Fruit fly (Drosophila melanogaster) whole organism, embryonic: Measurements from ENCODE around the gene CG10194.

ENCODE experiments used
- Abd-B ChIP-seq: fragments of 200-800 bp; sonication (Bioruptor generic); optimal IDR thresholded peaks from 2 replicates; lab custom pipeline; 2018; ENCODE audit warnings: missing biosample characterization, mild to moderate bottlenecking, missing genetic modification characterization, moderate library complexity
- Antp ChIP-seq: fragments of 200-800 bp; sonication (Bioruptor generic); optimal IDR thresholded peaks from 3 replicates; lab custom pipeline; 2016; ENCODE audit warnings: missing biosample characterization, missing genetic modification characterization
- Asciz ChIP-seq: fragments of 200-800 bp; sonication (Bioruptor generic); optimal IDR thresholded peaks from 2 replicates; lab custom pipeline; 2017; ENCODE audit warnings: missing biosample characterization, mild to moderate bottlenecking, missing genetic modification characterization, missing genetic modification reagents
- Blimp-1 ChIP-seq: fragments of 200-800 bp; sonication (Bioruptor generic); optimal IDR thresholded peaks from 3 replicates; lab custom pipeline; 2018; ENCODE audit warnings: missing biosample characterization, missing genetic modification characterization, mild to moderate bottlenecking, moderate library complexity, missing genetic modification reagents
- CG10267 ChIP-seq: fragments of 200-800 bp; sonication (Bioruptor generic); optimal IDR thresholded peaks from 2 replicates; lab custom pipeline; 2018; ENCODE audit warnings: missing biosample characterization, mild to moderate bottlenecking, missing genetic modification characterization, moderate library complexity
- CG11504 ChIP-seq: fragments of 200-800 bp; sonication (Bioruptor generic); optimal IDR thresholded peaks from 3 replicates; lab custom pipeline; 2019; ENCODE audit warnings: missing biosample characterization, mild to moderate bottlenecking, missing genetic modification characterization, moderate library complexity
- CG12155 ChIP-seq: fragments of 200-800 bp; sonication (Bioruptor generic); optimal IDR thresholded peaks from 3 replicates; lab custom pipeline; 2016; ENCODE audit warnings: missing biosample characterization, missing genetic modification characterization
- CG12391 ChIP-seq: fragments of 200-800 bp; sonication (Bioruptor generic); optimal IDR thresholded peaks from 3 replicates; lab custom pipeline; 2018; ENCODE audit warnings: missing biosample characterization, mild to moderate bottlenecking, missing genetic modification characterization, moderate library complexity
- CG13287 ChIP-seq: fragments of 200-800 bp; sonication (Bioruptor generic); IDR thresholded peaks from 2 replicates; pipeline ENCODE4 v1.3.6; 2022; ENCODE audit warnings: missing biosample characterization, missing genetic modification characterization; ENCODE audit not compliant: partially characterized antibody
- CG14965 ChIP-seq: fragments of 200-800 bp; sonication (Bioruptor generic); optimal IDR thresholded peaks from 2 replicates; lab custom pipeline; 2016; ENCODE audit warnings: missing biosample characterization, missing genetic modification characterization, borderline replicate concordance
- CG1602 ChIP-seq: fragments of 200-800 bp; sonication (Bioruptor generic); optimal IDR thresholded peaks from 3 replicates; lab custom pipeline; 2016; ENCODE audit warnings: missing biosample characterization, missing genetic modification characterization
- CG17186 ChIP-seq: fragments of 200-800 bp; sonication (Bioruptor generic); optimal IDR thresholded peaks from 3 replicates; lab custom pipeline; 2017; ENCODE audit warnings: missing biosample characterization, missing genetic modification reagents, missing genetic modification characterization
- CG17359 ChIP-seq: fragments of 200-800 bp; sonication (Bioruptor generic); optimal IDR thresholded peaks from 3 replicates; lab custom pipeline; 2018; ENCODE audit warnings: missing biosample characterization, mild to moderate bottlenecking, missing genetic modification characterization, moderate library complexity
- CG2712 ChIP-seq: fragments of 200-800 bp; optimal IDR thresholded peaks from 3 replicates; lab custom pipeline; 2019; ENCODE audit warnings: missing biosample characterization, mild to moderate bottlenecking, missing genetic modification characterization, moderate library complexity
- CG30403 ChIP-seq: fragments of 200-800 bp; sonication (Bioruptor generic); optimal IDR thresholded peaks from 3 replicates; lab custom pipeline; 2016; ENCODE audit warnings: missing biosample characterization, missing genetic modification characterization
- CG32767 ChIP-seq: fragments of 200-800 bp; sonication (Bioruptor generic); IDR thresholded peaks from 2 replicates; pipeline ENCODE4 v1.3.6; 2022; ENCODE audit warnings: missing biosample characterization, missing genetic modification characterization
- CG4424 ChIP-seq: fragments of 200-800 bp; sonication (Bioruptor generic); optimal IDR thresholded peaks from 3 replicates; lab custom pipeline; 2016; ENCODE audit warnings: missing biosample characterization, missing genetic modification characterization
- CG5953 ChIP-seq: fragments of 200-800 bp; sonication (Bioruptor generic); IDR thresholded peaks from 2 replicates; pipeline ENCODE4 v1.3.6; 2022; ENCODE audit warnings: missing biosample characterization, missing genetic modification characterization
- CG7271 ChIP-seq: fragments of 200-800 bp; sonication (Bioruptor generic); optimal IDR thresholded peaks from 2 replicates; lab custom pipeline; 2018; ENCODE audit warnings: missing biosample characterization, mild to moderate bottlenecking, missing genetic modification characterization, moderate library complexity
- CG9727 ChIP-seq: fragments of 200-800 bp; sonication (Bioruptor generic); optimal IDR thresholded peaks from 3 replicates; lab custom pipeline; 2017; ENCODE audit warnings: missing biosample characterization, mild to moderate bottlenecking, missing genetic modification characterization
- CoRest ChIP-seq: fragments of 200-800 bp; sonication (Bioruptor generic); optimal IDR thresholded peaks from 3 replicates; lab custom pipeline; 2018; ENCODE audit warnings: missing biosample characterization, mild to moderate bottlenecking, missing genetic modification characterization, moderate library complexity
- HLH3B ChIP-seq: fragments of 200-800 bp; sonication (Bioruptor generic); IDR thresholded peaks from 2 replicates; pipeline ENCODE4 v1.3.6; 2022; ENCODE audit warnings: missing biosample characterization, missing genetic modification characterization
- Hr3 ChIP-seq: fragments of 200-800 bp; sonication (Bioruptor generic); optimal IDR thresholded peaks from 3 replicates; lab custom pipeline; 2016; ENCODE audit warnings: missing biosample characterization, missing genetic modification characterization
- Oaz ChIP-seq: fragments of 200-800 bp; sonication (Bioruptor generic); IDR thresholded peaks from 2 replicates; pipeline ENCODE4 v1.3.6; 2022; ENCODE audit warnings: missing biosample characterization, missing genetic modification characterization
- Pdp1 ChIP-seq, 2 experiments: fragments of 200-800 bp; sonication (Bioruptor generic); optimal IDR thresholded peaks; 3 replicates each; lab custom pipeline; 2016; ENCODE audit warnings: missing biosample characterization in 2 of 2, missing genetic modification characterization in 2 of 2, mild to moderate bottlenecking in 1 of 2, moderate library complexity in 1 of 2
- Side ChIP-seq: fragments of 200-800 bp; sonication (Bioruptor generic); optimal IDR thresholded peaks from 2 replicates; lab custom pipeline; 2016; ENCODE audit warnings: missing biosample characterization, missing genetic modification characterization
- Sox100B ChIP-seq: fragments of 200-800 bp; sonication (Bioruptor generic); optimal IDR thresholded peaks from 3 replicates; lab custom pipeline; 2018; ENCODE audit warnings: missing biosample characterization, mild to moderate bottlenecking, missing genetic modification characterization
- Vsx1 ChIP-seq: fragments of 200-800 bp; sonication (Bioruptor generic); optimal IDR thresholded peaks from 2 replicates; lab custom pipeline; 2017; ENCODE audit warnings: missing biosample characterization, mild to moderate bottlenecking, missing genetic modification characterization, missing genetic modification reagents
- Xrp1 ChIP-seq: fragments of 200-800 bp; sonication (Bioruptor generic); IDR thresholded peaks from 2 replicates; pipeline ENCODE4 v1.3.6; 2022; ENCODE audit warnings: missing biosample characterization, missing genetic modification characterization
- aop ChIP-seq: fragments of 200-800 bp; sonication (Bioruptor generic); IDR thresholded peaks from 2 replicates; pipeline ENCODE4 v1.3.6; 2022; ENCODE audit warnings: missing biosample characterization, missing genetic modification characterization
- btn ChIP-seq: fragments of 200-800 bp; sonication (Bioruptor generic); optimal IDR thresholded peaks from 2 replicates; lab custom pipeline; 2016; ENCODE audit warnings: missing biosample characterization, missing genetic modification characterization
- chif ChIP-seq, 2 experiments: fragments of 200-800 bp; sonication (Bioruptor generic); optimal IDR thresholded peaks; 3 replicates each; lab custom pipeline; 2016; ENCODE audit warnings: missing biosample characterization in 2 of 2, missing genetic modification characterization in 2 of 2
- ci ChIP-seq: fragments of 200-800 bp; sonication (Bioruptor generic); IDR thresholded peaks from 3 replicates; pipeline ENCODE4 v1.3.6; 2022; ENCODE audit warnings: missing biosample characterization, missing genetic modification characterization
- croc ChIP-seq: fragments of 200-800 bp; sonication (Bioruptor generic); conservative IDR thresholded peaks from 3 replicates; pipeline ENCODE4 v1.3.6; 2022; ENCODE audit warnings: missing biosample characterization, missing genetic modification characterization
- dmrt99B ChIP-seq: fragments of 200-800 bp; sonication (Bioruptor generic); optimal IDR thresholded peaks from 2 replicates; lab custom pipeline; 2018; ENCODE audit warnings: missing biosample characterization, mild to moderate bottlenecking, missing genetic modification characterization, moderate library complexity
- fu2 ChIP-seq: fragments of 200-800 bp; sonication (Bioruptor generic); optimal IDR thresholded peaks from 2 replicates; lab custom pipeline; 2016; ENCODE audit warnings: missing biosample characterization, missing genetic modification characterization
- gcm ChIP-seq: fragments of 200-800 bp; sonication (Bioruptor generic); optimal IDR thresholded peaks from 2 replicates; lab custom pipeline; 2019; ENCODE audit warnings: missing biosample characterization, mild to moderate bottlenecking, missing genetic modification characterization, moderate library complexity
- gsb ChIP-seq: fragments of 200-800 bp; sonication (Bioruptor generic); IDR thresholded peaks from 2 replicates; pipeline ENCODE4 v1.3.6; 2022; ENCODE audit warnings: missing biosample characterization, missing genetic modification characterization
- hbn ChIP-seq: fragments of 200-800 bp; sonication (Bioruptor generic); IDR thresholded peaks from 2 replicates; pipeline ENCODE4 v1.3.6; 2022; ENCODE audit warnings: missing biosample characterization, missing genetic modification characterization; ENCODE audit not compliant: partially characterized antibody
- ind ChIP-seq: fragments of 200-800 bp; sonication (Bioruptor generic); optimal IDR thresholded peaks from 3 replicates; lab custom pipeline; 2016; ENCODE audit warnings: missing biosample characterization, missing genetic modification characterization
- lmd ChIP-seq: fragments of 200-800 bp; sonication (Bioruptor generic); IDR thresholded peaks from 2 replicates; pipeline ENCODE4 v1.3.6; 2022; ENCODE audit warnings: missing biosample characterization, missing genetic modification characterization
- lola ChIP-seq, 3 experiments: fragments of >200 bp in 2 of 3; fragments of 200-800 bp in 1 of 3; sonication (Bioruptor generic) in 1 of 3; optimal IDR thresholded peaks; 2 replicates each; lab custom pipeline; 2017 to 2019; ENCODE audit warnings: missing biosample characterization in 3 of 3, missing genetic modification characterization in 3 of 3, mild to moderate bottlenecking in 1 of 3, moderate library complexity in 1 of 3
- prd ChIP-seq, 3 experiments: fragments of >200 bp in 2 of 3; fragments of 200-800 bp in 1 of 3; sonication (Bioruptor generic) in 1 of 3; optimal IDR thresholded peaks in 2 of 3; IDR thresholded peaks in 1 of 3; 2 replicates in 2 of 3; 3 replicates in 1 of 3; pipeline versions ENCODE4 v1.3.6 to Lab custom; 2017 to 2022; ENCODE audit warnings: missing biosample characterization in 1 of 3, missing genetic modification characterization in 1 of 3
- run ChIP-seq: fragments of 200-800 bp; sonication (Bioruptor generic); optimal IDR thresholded peaks from 3 replicates; lab custom pipeline; 2018; ENCODE audit warnings: missing biosample characterization, mild to moderate bottlenecking, missing genetic modification characterization
- sens ChIP-seq: fragments of 200-800 bp; sonication (Bioruptor generic); peaks from one replicate; lab custom pipeline; 2016; ENCODE audit warnings: missing biosample characterization, missing genetic modification characterization
- sob ChIP-seq: fragments of 200-800 bp; sonication (Bioruptor generic); IDR thresholded peaks from 2 replicates; pipeline ENCODE4 v1.3.6; 2022; ENCODE audit warnings: missing biosample characterization, missing genetic modification characterization
- tin ChIP-seq: fragments of 200-800 bp; sonication (Bioruptor generic); optimal IDR thresholded peaks from 3 replicates; lab custom pipeline; 2016; ENCODE audit warnings: missing biosample characterization, missing genetic modification characterization
- vvl ChIP-seq: fragments of 200-800 bp; sonication (Bioruptor generic); IDR thresholded peaks from 2 replicates; pipeline ENCODE4 v1.3.6; 2022; ENCODE audit warnings: missing biosample characterization, missing genetic modification characterization

Gene CG10194

DNA sequence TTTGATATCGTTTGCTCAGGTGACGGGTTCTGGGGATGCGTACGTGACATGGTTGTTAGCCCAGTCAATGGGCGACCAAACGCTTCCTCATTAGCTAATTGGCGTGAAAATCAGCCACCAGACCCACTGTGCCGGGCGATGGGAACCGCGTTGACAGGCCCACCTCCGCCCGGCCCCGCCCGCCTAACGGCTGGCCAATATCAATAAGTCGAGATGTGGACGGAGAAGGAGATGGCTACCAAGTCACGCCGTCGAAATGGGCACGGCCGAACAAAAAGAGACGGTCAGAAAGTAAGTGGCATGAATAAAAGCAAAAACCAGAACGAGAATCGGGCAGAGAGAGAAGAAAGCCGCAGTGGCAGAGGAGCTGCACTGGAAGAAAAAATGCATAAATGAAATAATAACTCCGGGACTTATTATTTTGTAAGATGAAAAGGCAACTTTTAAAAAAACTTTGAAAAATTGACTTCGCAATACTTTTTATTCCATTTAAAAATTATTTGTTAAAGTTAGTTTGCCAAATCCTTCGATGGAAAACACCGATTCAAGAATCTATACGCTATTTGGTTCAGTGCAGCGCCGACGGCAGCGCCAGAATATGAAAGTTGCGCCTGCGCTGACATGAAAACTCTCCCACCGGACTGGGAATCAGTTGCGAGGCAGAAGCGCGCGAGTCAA lies 48.0 kb upstream of the CG10194 start, which contains the start of gene CG13082 (continued):
- TF ChIP-seq Pdp1 (GFP tag; optimal IDR thresholded peaks at IDR 0.05; lab: Kevin White, UChicago) (peak; percentile 13 to 23), CG17186 (no peak), Side (GFP tag; lab: Kevin White, UChicago) (no peak), CG9727 (peak; percentile 58), CG12391 (tag; lab: Kevin White, UChicago) (peak; percentile 55), sob (GFP tag; lab: Robert Waterston, UW) (no peak), Sox100B (GFP tag; lab: Kevin White, UChicago) (peak; percentile 48), CG14965 (GFP tag; lab: Kevin White, UChicago) (no peak), hbn (no peak), Asciz (GFP tag; lab: Kevin White, UChicago) (peak; percentile 39), Oaz (GFP tag; lab: Robert Waterston, UW) (no peak), Abd-B (GFP tag; lab: Kevin White, UChicago) (peak; percentile 8), CG32767 (GFP tag; lab: Robert Waterston, UW) (0 out of 2 replicates have a peak, but pooled peaks have one; percentile 16), Blimp-1 (GFP tag; lab: Kevin White, UChicago) (peak; percentile 87), CG4424 (GFP tag; lab: Kevin White, UChicago) (peak; percentile 75), CG7271 (tag; lab: Kevin White, UChicago) (no peak), CG5953 (GFP tag; lab: Robert Waterston, UW) (no peak), sens (peak; percentile 93), croc (GFP tag; lab: Robert Waterston, UW) (peak; percentile 50), HLH3B (GFP tag; lab: Robert Waterston, UW) (no peak), CG12155 (peak; percentile 10), run (no peak), Hr3 (GFP tag; lab: Kevin White, UChicago) (peak; percentile 26), CG1602 (GFP tag; lab: Kevin White, UChicago) (peak; percentile 24), lmd (peak; percentile 49; the same call in 1 of the 2 replicates), CoRest (tag; lab: Kevin White, UChicago) (peak; percentile 61), CG30403 (peak; percentile 63), Vsx1 (peak; percentile 34), Antp (GFP tag; lab: Kevin White, UChicago) (peak; percentile 16), fu2 (GFP tag; lab: Kevin White, UChicago) (no peak), Xrp1 (peak; percentile 81), ind (GFP tag; lab: Kevin White, UChicago) (peak; percentile 33), vvl (GFP tag; lab: Robert Waterston, UW) (peak; percentile 36; the same call in 1 of the 2 replicates), CG17359 (peak; percentile 11), tin (peak; percentile 52), gcm (GFP tag; lab: Kevin White, UChicago) (peak; percentile 54), aop (GFP tag; lab: Robert Waterston, UW) (no peak), ci (GFP tag; lab: Robert Waterston, UW) (peak; percentile 54; the same call in 2 of the 3 replicates), gsb (GFP tag; lab: Robert Waterston, UW) (no peak), btn (GFP tag; lab: Kevin White, UChicago) (peak; percentile 42), CG2712 (peak; percentile 83), dmrt99B (tag; lab: Kevin White, UChicago) (peak; percentile 54), prd (optimal IDR thresholded peaks at IDR 0.05; lab: Kevin White, UChicago) (no peak), prd (GFP tag; IDR thresholded peaks at IDR 0.05; lab: Robert Waterston, UW) (peak; percentile 64; the same call in 2 of the 3 replicates), CG13287 (GFP tag; lab: Robert Waterston, UW) (no peak), lola (GFP tag; optimal IDR thresholded peaks at IDR 0.05; lab: Kevin White, UChicago) (peak in 1 of 3 experiments; percentile 80), CG11504 (tag; lab: Kevin White, UChicago) (peak; percentile 64), CG10267 (peak; percentile 60), chif (GFP tag; optimal IDR thresholded peaks at IDR 0.05; lab: Kevin White, UChicago) (peak; percentile 39 to 51)
